Fruit fly (Drosophila melanogaster) whole organism, pupa: ENCODE data around the gene SC35.

Experiments used
- CG14655 ChIP-seq: fragments of 200-800 bp; sonication (Bioruptor generic); optimal IDR thresholded peaks from 3 replicates; lab custom pipeline; 2017; ENCODE audit warnings: mild to moderate bottlenecking, missing biosample characterization, missing genetic modification reagents, missing genetic modification characterization
- CG15710 ChIP-seq: fragments of 200-800 bp; sonication (Bioruptor generic); optimal IDR thresholded peaks from 2 replicates; lab custom pipeline; 2018; ENCODE audit warnings: missing biosample characterization, mild to moderate bottlenecking, missing genetic modification characterization, moderate library complexity
- CG34367 ChIP-seq: fragments of 200-800 bp; sonication (Bioruptor generic); optimal IDR thresholded peaks from 2 replicates; lab custom pipeline; 2018; ENCODE audit warnings: missing biosample characterization, mild to moderate bottlenecking, missing genetic modification characterization
- CG4496 ChIP-seq: fragments of 200-800 bp; sonication (Bioruptor generic); IDR thresholded peaks from 3 replicates; pipeline ENCODE4 v1.3.6; 2022; ENCODE audit warnings: missing biosample characterization, missing genetic modification characterization
- CG8159 ChIP-seq: fragments of 200-800 bp; sonication (Bioruptor generic); optimal IDR thresholded peaks from 3 replicates; lab custom pipeline; 2018; ENCODE audit warnings: missing biosample characterization, mild to moderate bottlenecking, missing genetic modification characterization, moderate library complexity
- CG8301 ChIP-seq: fragments of 200-800 bp; sonication (Bioruptor generic); optimal IDR thresholded peaks from 2 replicates; lab custom pipeline; 2018; ENCODE audit warnings: missing biosample characterization, mild to moderate bottlenecking, missing genetic modification characterization
- CG9948 ChIP-seq: fragments of 200-800 bp; sonication (Bioruptor generic); optimal IDR thresholded peaks from 2 replicates; lab custom pipeline; 2018; ENCODE audit warnings: missing biosample characterization, mild to moderate bottlenecking, missing genetic modification characterization, moderate library complexity
- D1 ChIP-seq: fragments of 200-800 bp; sonication (Bioruptor generic); optimal IDR thresholded peaks from 2 replicates; lab custom pipeline; 2018; ENCODE audit warnings: missing biosample characterization, mild to moderate bottlenecking, missing genetic modification characterization, moderate library complexity
- EcR ChIP-seq: fragments of 200-800 bp; sonication (Bioruptor generic); optimal IDR thresholded peaks from 3 replicates; lab custom pipeline; 2019; ENCODE audit warnings: missing biosample characterization, missing genetic modification characterization, mild to moderate bottlenecking, moderate library complexity, missing genetic modification reagents
- Pif1B ChIP-seq: fragments of 200-800 bp; sonication (Bioruptor generic); optimal IDR thresholded peaks from 3 replicates; lab custom pipeline; 2016; ENCODE audit warnings: missing biosample characterization, missing genetic modification characterization
- fd96Ca ChIP-seq: fragments of 200-800 bp; sonication (Bioruptor generic); IDR thresholded peaks from 3 replicates; pipeline ENCODE4 v1.3.6; 2022; ENCODE audit warnings: missing biosample characterization, missing genetic modification characterization
- gl ChIP-seq: fragments of 200-800 bp; sonication (Bioruptor generic); optimal IDR thresholded peaks from 2 replicates; lab custom pipeline; 2018; ENCODE audit warnings: missing biosample characterization, mild to moderate bottlenecking, missing genetic modification characterization

dm6 chr2L:12397974-12398373 lies 36.5 kb downstream of the SC35 start, which contains the start of gene Pkd2:
- no peak for TF ChIP-seq CG4496 (GFP tag; lab: Robert Waterston, UW)
- TF ChIP-seq CG8301 (tag; lab: Kevin White, UChicago): no peak
- TF ChIP-seq Pif1B (GFP tag; lab: Kevin White, UChicago): no peak
- no peak for TF ChIP-seq CG9948
- TF ChIP-seq CG34367 (tag; lab: Kevin White, UChicago): no peak
- no peak for TF ChIP-seq fd96Ca (GFP tag; lab: Robert Waterston, UW)
- no peak for TF ChIP-seq CG14655 (GFP tag; lab: Kevin White, UChicago)
- TF ChIP-seq D1 (tag; lab: Kevin White, UChicago): no peak
- no peak for TF ChIP-seq EcR (GFP tag; lab: Kevin White, UChicago)
- no peak for TF ChIP-seq gl
- TF ChIP-seq CG15710 (tag; lab: Kevin White, UChicago): no peak
- TF ChIP-seq CG8159: no peak
